Worm (Caenorhabditis elegans) whole organism, midembryonic: ENCODE measurements around the gene sca-1.

Experiments
- flt-1 ChIP-seq: fragments of 200-800 bp; sonication (Bioruptor generic); IDR thresholded peaks from 2 replicates; pipeline ENCODE4 v1.3.6; 2022; ENCODE audit warnings: missing genetic modification characterization, missing compliant biosample characterization
- klf-2 ChIP-seq: fragments of 200-800 bp; sonication (Bioruptor generic); conservative IDR thresholded peaks from 2 replicates; pipeline ENCODE4 v1.3.6; 2022; ENCODE audit warnings: missing genetic modification reagents, missing genetic modification characterization, missing compliant biosample characterization
- ref-1 ChIP-seq: fragments of 200-800 bp; sonication (Bioruptor generic); conservative IDR thresholded peaks from 2 replicates; pipeline ENCODE4 v1.3.6; 2022; ENCODE audit warnings: missing genetic modification reagents, missing genetic modification characterization, missing compliant biosample characterization
- ztf-23 ChIP-seq: fragments of 200-800 bp; sonication (Bioruptor generic); IDR thresholded peaks from 2 replicates; pipeline ENCODE4 v1.3.6; 2022; ENCODE audit warnings: missing genetic modification reagents, missing genetic modification characterization, missing compliant biosample characterization

DNA sequence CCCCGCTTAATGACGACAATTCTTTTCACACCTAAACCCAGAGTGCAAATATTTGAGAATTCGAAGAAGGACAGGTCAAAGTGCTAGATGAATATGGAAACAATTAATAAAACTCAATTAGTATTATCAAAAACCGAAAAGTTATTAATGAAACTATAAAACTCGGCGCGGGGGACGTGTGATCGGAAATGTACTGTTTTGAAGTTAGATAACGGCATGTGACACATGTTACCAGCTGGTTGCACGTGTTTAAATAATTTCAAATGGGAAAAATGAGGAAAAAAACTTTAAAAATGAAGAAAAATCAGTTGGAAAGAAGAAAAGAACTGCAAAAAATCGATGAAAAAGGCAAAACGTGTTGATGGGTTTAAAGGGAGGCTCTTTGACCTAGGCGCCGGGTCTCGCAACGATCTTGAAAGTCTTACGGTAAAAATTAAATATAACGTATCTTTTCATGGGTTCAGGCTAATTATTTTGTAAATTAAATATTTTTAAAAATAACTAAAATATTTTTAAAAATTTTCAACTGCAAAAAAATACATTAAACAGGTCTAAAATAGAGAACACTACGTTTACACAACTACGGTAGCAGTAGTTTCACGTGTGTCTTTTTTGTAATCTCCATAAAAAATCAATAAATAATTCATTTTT is 4.1 kb upstream of the sca-1 start:
- TF ChIP-seq flt-1 (GFP tag; lab: Robert Waterston, UW) = no peak
- no peak for TF ChIP-seq ref-1 (GFP tag; lab: Robert Waterston, UW)
- no peak for TF ChIP-seq ztf-23
- no peak for TF ChIP-seq klf-2
